Fruit fly (Drosophila melanogaster): Measurements from ENCODE around the gene CG2519.

DNA sequence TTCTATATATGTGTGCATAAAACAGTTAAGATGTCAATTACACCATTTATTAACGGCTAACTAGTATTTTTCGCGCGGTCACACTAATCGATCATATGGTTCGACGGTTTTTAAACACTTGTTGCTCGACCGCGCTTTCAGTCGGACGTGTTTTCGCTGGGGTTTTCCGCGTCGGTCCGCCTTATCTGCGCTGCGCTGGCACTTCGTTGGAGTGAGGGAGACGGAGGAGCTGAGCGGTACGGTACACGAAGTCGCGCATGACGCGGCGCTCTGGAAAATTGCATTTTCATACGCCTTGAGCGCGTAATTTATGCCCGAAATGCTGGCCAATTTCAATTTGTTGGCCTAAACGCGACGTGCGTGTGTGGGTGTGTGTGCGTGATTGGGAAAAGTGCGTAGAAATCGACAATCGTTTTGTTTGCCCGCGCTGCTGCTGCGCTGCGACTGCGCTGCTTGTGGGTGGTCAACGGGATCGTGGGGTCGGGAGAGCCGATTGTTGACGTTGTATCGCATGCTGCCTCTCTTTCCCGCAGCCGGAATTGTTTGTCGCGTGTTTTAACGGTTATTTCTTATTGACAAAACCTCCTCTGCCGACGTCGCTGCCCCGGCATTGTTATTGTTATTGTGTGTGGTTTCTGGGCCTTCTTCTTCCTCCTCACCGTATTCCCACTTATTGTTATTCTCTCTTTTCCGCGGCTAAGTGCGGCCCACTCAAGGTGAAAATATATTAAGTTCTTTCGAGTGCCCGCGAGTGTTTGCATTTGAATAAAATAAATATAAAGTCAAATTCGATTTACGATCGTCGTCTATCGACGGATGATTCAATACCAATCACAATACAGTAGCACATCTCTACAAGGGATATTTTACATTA lies 30.3 kb downstream of the CG2519 start, which contains the start of gene Itpr:
- TF ChIP-seq h (optimal IDR thresholded peaks at IDR 0.05) (no peak), psq (optimal IDR thresholded peaks at IDR 0.05) (no peak), ttk (optimal IDR thresholded peaks at IDR 0.05) (no peak), Myc (optimal IDR thresholded peaks at IDR 0.05) (no peak), insv (optimal IDR thresholded peaks at IDR 0.05) (no peak)
